Fruit fly (Drosophila melanogaster): Measurements from ENCODE around the gene p38a.

- TF ChIP-seq rgr (GFP tag; optimal IDR thresholded peaks at IDR 0.05), result peak; percentile 98
- TF ChIP-seq Hr78 (GFP tag; optimal IDR thresholded peaks at IDR 0.05), result no peak
- peak; percentile 98 for TF ChIP-seq h (GFP tag; optimal IDR thresholded peaks at IDR 0.05)
- TF ChIP-seq CG32264 (GFP tag; optimal IDR thresholded peaks at IDR 0.05), result peak; percentile 84
- peak; percentile 96 for TF ChIP-seq fru (GFP tag; optimal IDR thresholded peaks at IDR 0.05)
- TF ChIP-seq Dfd (GFP tag; optimal IDR thresholded peaks at IDR 0.05), result no peak
- peak; percentile 98 for TF ChIP-seq HLH106 (tag; optimal IDR thresholded peaks at IDR 0.05)
- TF ChIP-seq psq (GFP tag; optimal IDR thresholded peaks at IDR 0.05), result peak; percentile 96
- peak; percentile 85 for TF ChIP-seq woc (GFP tag; optimal IDR thresholded peaks at IDR 0.05)
- TF ChIP-seq foxo (GFP tag; optimal IDR thresholded peaks at IDR 0.05), result peak; percentile 7 to 98
- TF ChIP-seq pan (optimal IDR thresholded peaks at IDR 0.05), result no peak
- no peak for TF ChIP-seq jim (GFP tag; optimal IDR thresholded peaks at IDR 0.05)
- peak; percentile 65 for TF ChIP-seq sv (GFP tag; optimal IDR thresholded peaks at IDR 0.05)
Measured at dm6 chr3R:24141013-24141592, 11.0 kb downstream of the p38a start, which contains the start of gene Kal1.

All from whole organism, wandering third instar larva.